Fruit fly (Drosophila melanogaster) ovary, adult (tissue): ENCODE data around the gene CG43841.
A peak's percentile ranks its signal among the peaks of the same experiment; 100 is the strongest.

Experiments used
- CG17801 ChIP-seq: fragments of 200-800 bp; optimal IDR thresholded peaks from 2 replicates; lab custom pipeline; 2019; ENCODE audit warnings: missing biosample characterization, mild to moderate bottlenecking, missing genetic modification characterization, moderate library complexity; ENCODE audit not compliant: partially characterized antibody

CG43841 gene

dm6 chrX:18440481-18440880 is 1.0 kb downstream of the CG43841 start, which contains the start of gene CG32548:
TSS of gene CG32548 (minus strand) at chrX:18440581.
- no peak for TF ChIP-seq CG17801 (GFP tag; lab: Kevin White, UChicago)

DNA sequence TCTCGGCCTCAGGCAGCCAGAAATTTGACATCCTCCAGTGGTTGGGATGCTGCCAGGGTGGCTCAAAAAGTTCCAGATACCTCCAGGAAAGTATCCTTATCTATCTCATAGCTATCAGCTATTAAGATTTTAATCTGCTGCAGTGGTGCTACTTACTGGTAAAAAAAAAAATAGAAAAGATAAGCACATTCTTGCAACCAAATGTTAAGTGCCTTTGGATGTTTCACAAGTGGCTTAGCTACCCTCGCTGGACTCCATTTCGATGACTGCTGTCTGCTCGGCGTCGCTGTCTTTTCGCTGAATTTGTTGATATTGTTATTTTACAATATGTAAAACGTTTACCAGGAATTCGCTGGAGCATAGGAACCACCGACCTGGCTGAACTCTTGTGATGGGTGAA is 13.2 kb downstream of the CG43841 start:
- TF ChIP-seq CG17801 (GFP tag; lab: Kevin White, UChicago) = no peak

dm6 chrX:18460318-18460717 is 20.9 kb downstream of the CG43841 start, which contains the start of gene CG43843:
TSS of gene CG43843 (minus strand) at chrX:18460418.
- TF ChIP-seq CG17801 (GFP tag; lab: Kevin White, UChicago) = no peak

- no peak for TF ChIP-seq CG17801 (GFP tag; lab: Kevin White, UChicago)
These were observed 28.4 kb downstream of the CG43841 start for dm6 chrX:18467881-18468280.

dm6 chrX:18479307-18480134 is 40.1 kb downstream of the CG43841 start, which contains the start of gene CG32547:
TSS of gene CG32547 (minus strand) at chrX:18479487.
- peak; percentile 74 for TF ChIP-seq CG17801 (GFP tag; lab: Kevin White, UChicago)

- TF ChIP-seq CG17801 (GFP tag; lab: Kevin White, UChicago) = no peak
These were observed 43.1 kb downstream of the CG43841 start for dm6 chrX:18482537-18482936.

dm6 chrX:18483261-18484218 is 44.1 kb downstream of the CG43841 start, which contains the start of gene Hayan:
TSS of gene Hayan (minus strand) at chrX:18483772.
- no peak for TF ChIP-seq CG17801 (GFP tag; lab: Kevin White, UChicago)

DNA sequence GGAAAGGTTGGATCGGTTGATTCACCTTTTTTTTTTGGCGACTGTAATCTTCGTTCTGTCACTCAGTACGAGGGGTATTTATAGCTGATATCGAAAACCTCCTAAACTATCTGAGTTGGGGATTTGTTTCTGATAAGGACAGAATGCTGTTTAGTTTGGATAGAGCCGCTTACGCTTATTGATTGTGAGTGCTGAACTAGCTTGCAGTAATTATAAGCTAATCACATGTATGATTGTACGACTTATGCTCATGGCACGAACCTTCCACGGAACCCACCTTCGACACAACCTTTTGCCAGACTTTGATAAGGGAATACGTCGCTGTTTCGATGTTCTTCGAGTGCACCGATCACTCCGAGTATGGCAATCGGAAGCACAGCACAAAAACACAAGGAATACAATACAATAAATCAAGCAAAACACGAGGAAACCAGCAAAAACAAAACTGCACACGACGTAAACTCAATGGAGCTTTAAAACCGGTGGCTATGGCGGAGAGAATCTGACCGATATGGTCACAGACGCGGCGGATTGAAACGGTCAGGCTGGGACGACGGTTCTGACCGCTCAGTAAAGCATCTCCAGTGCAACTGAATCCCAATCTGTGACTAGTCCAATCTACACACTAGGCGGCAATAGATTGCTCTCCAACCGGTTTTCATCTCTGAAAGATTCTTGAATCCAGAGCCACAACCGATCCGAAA is 47.0 kb downstream of the CG43841 start, which contains the start of gene psh:
Gene psh, minus strand, starts transcription at position 566 of the 704 bp plus-strand sequence.
- TF ChIP-seq CG17801 (GFP tag; lab: Kevin White, UChicago) = no peak

dm6 chrX:18489509-18489908 is 50.0 kb downstream of the CG43841 start, which contains the start of gene CG15046:
TSS of gene CG15046 (minus strand) at chrX:18489620.
- TF ChIP-seq CG17801 (GFP tag; lab: Kevin White, UChicago) = no peak
